Fruit fly (Drosophila melanogaster) whole organism, wandering third instar larva: ENCODE results near the gene CG44271.

Source experiments
- Abd-B ChIP-seq: fragments of >200 bp; optimal IDR thresholded peaks from 2 replicates; lab custom pipeline; 2017; ENCODE audit warnings: missing biosample characterization, missing genetic modification characterization
- jim ChIP-seq: fragments of 175-275, 200-325 bp; sonication (Bioruptor generic); optimal IDR thresholded peaks from 2 replicates; lab custom pipeline; 2016; ENCODE audit warnings: missing biosample characterization, mild to moderate bottlenecking, missing genetic modification characterization

DNA sequence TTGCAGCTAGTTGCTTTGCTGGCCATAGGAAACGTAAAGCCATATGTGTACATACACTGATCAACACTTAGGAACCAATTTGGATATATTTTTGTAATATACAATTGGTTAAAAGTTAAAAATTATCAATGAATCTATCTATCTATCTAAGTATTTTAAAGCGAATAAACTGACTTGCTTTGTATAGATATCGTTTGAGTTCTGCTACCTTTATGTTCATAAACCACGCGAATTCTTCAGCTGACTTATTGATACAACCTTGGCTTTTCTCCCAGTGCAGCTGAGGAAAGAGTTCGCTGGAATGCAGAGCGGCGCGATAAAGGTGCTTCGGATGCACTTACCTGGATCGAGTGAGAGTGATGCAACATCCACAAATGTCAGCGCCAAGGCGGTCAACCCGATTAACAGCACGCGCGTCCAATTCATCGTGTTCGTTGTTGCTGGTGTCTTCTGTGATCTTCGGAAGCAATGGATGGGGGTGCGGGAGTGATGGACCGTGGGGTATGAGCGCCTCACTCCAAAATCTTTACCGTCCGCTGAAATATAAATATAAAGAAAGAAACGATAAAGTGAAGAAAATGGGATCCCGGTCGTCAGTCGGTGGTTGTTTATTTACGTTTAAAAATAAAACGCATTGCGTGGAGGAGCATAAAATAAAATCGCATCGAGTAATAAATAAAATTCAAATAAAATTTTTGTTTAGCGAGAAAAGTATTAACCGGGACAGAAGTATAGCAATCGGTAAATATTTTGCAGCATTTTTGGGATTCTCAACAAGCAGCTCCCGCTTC, 46.1 kb downstream of the CG44271 start:
- TF ChIP-seq jim (GFP tag; lab: Kevin White, UChicago) (no peak), Abd-B (GFP tag; lab: Kevin White, UChicago) (no peak)
